Fruit fly (Drosophila melanogaster) whole organism, embryonic: ENCODE results near the gene CG32483.

ENCODE experiments used
- Asciz ChIP-seq: fragments of 200-800 bp; sonication (Bioruptor generic); optimal IDR thresholded peaks from 2 replicates; lab custom pipeline; 2017; ENCODE audit warnings: missing biosample characterization, mild to moderate bottlenecking, missing genetic modification characterization, missing genetic modification reagents
- Awh ChIP-seq: fragments of 200-800 bp; sonication (Bioruptor generic); IDR thresholded peaks from 2 replicates; pipeline ENCODE4, ENCODE4 v1.3.6; 2022; ENCODE audit warnings: missing biosample characterization, missing genetic modification characterization
- CG10267 ChIP-seq: fragments of 200-800 bp; sonication (Bioruptor generic); optimal IDR thresholded peaks from 2 replicates; lab custom pipeline; 2018; ENCODE audit warnings: missing biosample characterization, mild to moderate bottlenecking, missing genetic modification characterization, moderate library complexity
- CG11398 ChIP-seq: fragments of 200-800 bp; sonication (Bioruptor generic); optimal IDR thresholded peaks from 2 replicates; lab custom pipeline; 2016; ENCODE audit warnings: missing biosample characterization, missing genetic modification characterization
- CG11456 ChIP-seq: fragments of 200-800 bp; sonication (Bioruptor generic); IDR thresholded peaks from 3 replicates; pipeline ENCODE4 v1.3.6; 2022; ENCODE audit warnings: missing biosample characterization, missing genetic modification characterization
- CG11695 ChIP-seq: fragments of 200-800 bp; sonication (Bioruptor generic); IDR thresholded peaks from 3 replicates; pipeline ENCODE4 v1.3.6; 2022; ENCODE audit warnings: missing biosample characterization, missing genetic modification characterization
- CG12391 ChIP-seq: fragments of 200-800 bp; sonication (Bioruptor generic); optimal IDR thresholded peaks from 3 replicates; lab custom pipeline; 2018; ENCODE audit warnings: missing biosample characterization, mild to moderate bottlenecking, missing genetic modification characterization, moderate library complexity
- CG12659 ChIP-seq: fragments of 200-800 bp; sonication (Bioruptor generic); optimal IDR thresholded peaks from 3 replicates; lab custom pipeline; 2017; ENCODE audit warnings: mild to moderate bottlenecking, missing biosample characterization, missing genetic modification reagents, missing genetic modification characterization
- CG12744 ChIP-seq: fragments of 200-800 bp; sonication (Bioruptor generic); optimal IDR thresholded peaks from 2 replicates; lab custom pipeline; 2016; ENCODE audit warnings: missing biosample characterization, missing genetic modification characterization
- CG13287 ChIP-seq: fragments of 200-800 bp; sonication (Bioruptor generic); IDR thresholded peaks from 2 replicates; pipeline ENCODE4 v1.3.6; 2022; ENCODE audit warnings: missing biosample characterization, missing genetic modification characterization; ENCODE audit not compliant: partially characterized antibody
- CG13296 ChIP-seq: fragments of 200-800 bp; sonication (Bioruptor generic); optimal IDR thresholded peaks from 3 replicates; lab custom pipeline; 2018; ENCODE audit warnings: missing biosample characterization, mild to moderate bottlenecking, missing genetic modification characterization
- CG13624 ChIP-seq: fragments of 200-800 bp; sonication (Bioruptor generic); optimal IDR thresholded peaks from 2 replicates; lab custom pipeline; 2016; ENCODE audit warnings: missing biosample characterization, missing genetic modification characterization
- CG14965 ChIP-seq: fragments of 200-800 bp; sonication (Bioruptor generic); optimal IDR thresholded peaks from 2 replicates; lab custom pipeline; 2016; ENCODE audit warnings: missing biosample characterization, missing genetic modification characterization, borderline replicate concordance
- CG18599 ChIP-seq: fragments of 200-800 bp; sonication (Bioruptor generic); optimal IDR thresholded peaks from 3 replicates; lab custom pipeline; 2017; ENCODE audit warnings: missing biosample characterization, missing genetic modification characterization, mild to moderate bottlenecking, moderate library complexity, missing genetic modification reagents
- CG18619 ChIP-seq: fragments of 200-800 bp; sonication (Bioruptor generic); optimal IDR thresholded peaks from 3 replicates; lab custom pipeline; 2017; ENCODE audit warnings: missing biosample characterization, mild to moderate bottlenecking, missing genetic modification characterization
- CG2120 ChIP-seq: fragments of 200-800 bp; sonication (Bioruptor generic); optimal IDR thresholded peaks from 3 replicates; lab custom pipeline; 2016; ENCODE audit warnings: missing biosample characterization, missing genetic modification characterization
- CG2712 ChIP-seq: fragments of 200-800 bp; optimal IDR thresholded peaks from 3 replicates; lab custom pipeline; 2019; ENCODE audit warnings: missing biosample characterization, mild to moderate bottlenecking, missing genetic modification characterization, moderate library complexity
- CG32772 ChIP-seq: fragments of 200-800 bp; sonication (Bioruptor generic); IDR thresholded peaks from 2 replicates; pipeline ENCODE4 v1.3.6; 2022; ENCODE audit warnings: missing biosample characterization, missing genetic modification characterization
- CG3847 ChIP-seq: fragments of 200-800 bp; sonication (Bioruptor generic); IDR thresholded peaks from 2 replicates; pipeline ENCODE4 v1.3.6; 2022; ENCODE audit warnings: missing biosample characterization, missing genetic modification characterization
- CG4854 ChIP-seq: fragments of 200-800 bp; sonication (Bioruptor generic); optimal IDR thresholded peaks from 2 replicates; lab custom pipeline; 2016; ENCODE audit warnings: missing biosample characterization, missing genetic modification characterization, inconsistent platforms
- CG6254 ChIP-seq: fragments of 200-800 bp; sonication (Bioruptor generic); optimal IDR thresholded peaks from 3 replicates; lab custom pipeline; 2017; ENCODE audit warnings: mild to moderate bottlenecking, missing biosample characterization, missing genetic modification reagents, missing genetic modification characterization
- CG6813 ChIP-seq: fragments of 200-800 bp; sonication (Bioruptor generic); optimal IDR thresholded peaks from 2 replicates; lab custom pipeline; 2017; ENCODE audit warnings: missing biosample characterization, missing genetic modification characterization, mild to moderate bottlenecking, moderate library complexity, missing genetic modification reagents
- CG7745 ChIP-seq: fragments of 200-800 bp; sonication (Bioruptor generic); optimal IDR thresholded peaks from 2 replicates; lab custom pipeline; 2018; ENCODE audit warnings: missing biosample characterization, mild to moderate bottlenecking, missing genetic modification characterization, moderate library complexity
- CG8290 ChIP-seq, 3 experiments: fragments of 200-800 bp; sonication (Bioruptor generic); optimal IDR thresholded peaks; 2 replicates each; lab custom pipeline; 2016 to 2019; ENCODE audit warnings: missing biosample characterization in 3 of 3, missing genetic modification characterization in 3 of 3, mild to moderate bottlenecking in 2 of 3, moderate library complexity in 1 of 3
- CrebB ChIP-seq: fragments of 200-800 bp; sonication (Bioruptor generic); optimal IDR thresholded peaks from 3 replicates; lab custom pipeline; 2018; ENCODE audit warnings: missing biosample characterization, mild to moderate bottlenecking, missing genetic modification characterization
- Hr39 ChIP-seq: fragments of >200 bp; optimal IDR thresholded peaks from 2 replicates; lab custom pipeline; 2017
- MBD-R2 ChIP-seq: fragments of 200-800 bp; sonication (Bioruptor generic); IDR thresholded peaks from 2 replicates; pipeline ENCODE4 v1.3.6; 2022; ENCODE audit warnings: missing biosample characterization, missing genetic modification characterization
- Mad ChIP-seq: fragments of 200-800 bp; sonication (Bioruptor generic); optimal IDR thresholded peaks from 2 replicates; lab custom pipeline; 2016; ENCODE audit warnings: missing biosample characterization, missing genetic modification characterization
- PHDP ChIP-seq: fragments of 200-800 bp; sonication (Bioruptor generic); optimal IDR thresholded peaks from 3 replicates; lab custom pipeline; 2018; ENCODE audit warnings: missing biosample characterization, mild to moderate bottlenecking, missing genetic modification characterization, moderate library complexity
- Rx ChIP-seq: fragments of 200-800 bp; sonication (Bioruptor generic); IDR thresholded peaks from 2 replicates; pipeline ENCODE4 v1.3.6; 2022; ENCODE audit warnings: missing biosample characterization, missing genetic modification characterization
- YL-1 ChIP-seq: fragments of 200-800 bp; sonication (Bioruptor generic); optimal IDR thresholded peaks from 3 replicates; lab custom pipeline; 2017; ENCODE audit warnings: missing biosample characterization, mild to moderate bottlenecking, missing genetic modification characterization
- ab ChIP-seq: fragments of 200-800 bp; sonication (Bioruptor generic); optimal IDR thresholded peaks from 2 replicates; lab custom pipeline; 2016; ENCODE audit warnings: missing biosample characterization, missing genetic modification characterization
- al ChIP-seq: fragments of 200-800 bp; sonication (Bioruptor generic); IDR thresholded peaks from 2 replicates; pipeline ENCODE4 v1.3.6; 2022; ENCODE audit warnings: missing biosample characterization, missing genetic modification characterization
- bbx ChIP-seq: fragments of 200-800 bp; sonication (Bioruptor generic); IDR thresholded peaks from 2 replicates; pipeline ENCODE4 v1.3.6; 2022; ENCODE audit warnings: missing biosample characterization, missing genetic modification characterization; ENCODE audit not compliant: partially characterized antibody
- bigmax ChIP-seq: fragments of 200-800 bp; sonication (Bioruptor generic); optimal IDR thresholded peaks from 2 replicates; lab custom pipeline; 2018; ENCODE audit warnings: missing biosample characterization, mild to moderate bottlenecking, missing genetic modification characterization
- cas ChIP-seq: fragments of 200-800 bp; sonication (Bioruptor generic); IDR thresholded peaks from 2 replicates; pipeline ENCODE4 v1.3.6; 2022; ENCODE audit warnings: missing biosample characterization, missing genetic modification characterization
- caup ChIP-seq: fragments of 200-800 bp; sonication (Bioruptor generic); optimal IDR thresholded peaks from 3 replicates; lab custom pipeline; 2017; ENCODE audit warnings: missing biosample characterization, mild to moderate bottlenecking, missing genetic modification characterization, moderate library complexity; ENCODE audit not compliant: severe bottlenecking
- ftz-f1 ChIP-seq: fragments of 200-800 bp; sonication (Bioruptor generic); optimal IDR thresholded peaks from 2 replicates; lab custom pipeline; 2016; ENCODE audit warnings: missing biosample characterization, missing genetic modification characterization
- gcm2 ChIP-seq: fragments of 200-800 bp; sonication (Bioruptor generic); optimal IDR thresholded peaks from 2 replicates; lab custom pipeline; 2016; ENCODE audit warnings: missing biosample characterization, missing genetic modification characterization
- hth ChIP-seq: fragments of >200 bp; optimal IDR thresholded peaks from 2 replicates; lab custom pipeline; 2017; ENCODE audit warnings: inconsistent platforms
- inv ChIP-seq: fragments of 200-800 bp; sonication (Bioruptor generic); IDR thresholded peaks from 2 replicates; pipeline ENCODE4 v1.3.6; 2022; ENCODE audit warnings: missing biosample characterization, missing genetic modification characterization; ENCODE audit not compliant: partially characterized antibody
- lbe ChIP-seq: fragments of 200-800 bp; sonication (Bioruptor generic); optimal IDR thresholded peaks from 2 replicates; lab custom pipeline; 2016; ENCODE audit warnings: missing biosample characterization, mild to moderate bottlenecking, missing genetic modification characterization
- lilli ChIP-seq: fragments of 200-800 bp; sonication (Bioruptor generic); optimal IDR thresholded peaks from 3 replicates; lab custom pipeline; 2016; ENCODE audit warnings: missing biosample characterization, missing genetic modification characterization
- nom ChIP-seq: fragments of 200-800 bp; sonication (Bioruptor generic); optimal IDR thresholded peaks from 2 replicates; lab custom pipeline; 2017; ENCODE audit warnings: missing biosample characterization, missing genetic modification characterization, mild to moderate bottlenecking, moderate library complexity, missing genetic modification reagents
- ssp ChIP-seq: fragments of 200-800 bp; sonication (Bioruptor generic); IDR thresholded peaks from 2 replicates; pipeline ENCODE4 v1.3.6; 2022; ENCODE audit warnings: missing biosample characterization, missing genetic modification characterization
- trh ChIP-seq: fragments of 200-800 bp; sonication (Bioruptor generic); optimal IDR thresholded peaks from 2 replicates; lab custom pipeline; 2016; ENCODE audit warnings: missing biosample characterization, missing genetic modification characterization
- ttk ChIP-seq: fragments of 200-800 bp; sonication (Bioruptor generic); IDR thresholded peaks from 2 replicates; pipeline ENCODE4 v2.1.2; 2022; ENCODE audit warnings: missing biosample characterization, missing genetic modification characterization
- tup ChIP-seq: fragments of 200-800 bp; sonication (Bioruptor generic); optimal IDR thresholded peaks from 2 replicates; lab custom pipeline; 2016; ENCODE audit warnings: missing biosample characterization, mild to moderate bottlenecking, missing genetic modification characterization, moderate library complexity
- vfl ChIP-seq: fragments of 200-800 bp; sonication (Bioruptor generic); optimal IDR thresholded peaks from 2 replicates; lab custom pipeline; 2016; ENCODE audit warnings: missing biosample characterization, missing genetic modification characterization
- zf30C ChIP-seq: fragments of 200-800 bp; sonication (Bioruptor generic); optimal IDR thresholded peaks from 3 replicates; lab custom pipeline; 2018; ENCODE audit warnings: missing biosample characterization, mild to moderate bottlenecking, missing genetic modification characterization

Gene CG32483

dm6 chr3L:680258-680657 is 9.6 kb downstream of the CG32483 start, which contains the start of gene CG17129 (continued):
- no peak for TF ChIP-seq CG6254
- TF ChIP-seq hth (lab: Kevin White, UChicago), result no peak
- TF ChIP-seq CG14965 (GFP tag; lab: Kevin White, UChicago), result no peak
- peak; percentile 34 for TF ChIP-seq CG18619 (GFP tag; lab: Kevin White, UChicago)
- no peak for TF ChIP-seq ftz-f1 (GFP tag; lab: Kevin White, UChicago)
- TF ChIP-seq vfl (GFP tag; lab: Kevin White, UChicago), result peak; percentile 38
- peak; percentile 67 for TF ChIP-seq CG32772 (GFP tag; lab: Robert Waterston, UW)
- TF ChIP-seq ttk (GFP tag; lab: Robert Waterston, UW), result peak; percentile 73
- no peak for TF ChIP-seq ab (GFP tag; lab: Kevin White, UChicago)
- peak; percentile 53 for TF ChIP-seq Rx
- peak; percentile 80 for TF ChIP-seq CG12659 (GFP tag; lab: Kevin White, UChicago)
- TF ChIP-seq CrebB, result peak; percentile 66
- no peak for TF ChIP-seq CG7745 (tag; lab: Kevin White, UChicago)
- TF ChIP-seq caup (GFP tag; lab: Kevin White, UChicago), result peak; percentile 59
- peak; percentile 71 for TF ChIP-seq al (GFP tag; lab: Robert Waterston, UW)
- peak; percentile 78 for TF ChIP-seq CG3847
- TF ChIP-seq CG13296 (GFP tag; lab: Kevin White, UChicago), result peak; percentile 65
- TF ChIP-seq Asciz (GFP tag; lab: Kevin White, UChicago), result peak; percentile 54
- peak; percentile 78 for TF ChIP-seq MBD-R2 (GFP tag; lab: Robert Waterston, UW)
- peak; percentile 84 for TF ChIP-seq CG12391 (tag; lab: Kevin White, UChicago)
- TF ChIP-seq CG13287 (GFP tag; lab: Robert Waterston, UW), result peak; percentile 99
- TF ChIP-seq lbe, result peak; percentile 53
- peak; percentile 68 for TF ChIP-seq CG11398 (GFP tag; lab: Kevin White, UChicago)
- peak; percentile 90 for TF ChIP-seq bbx
- peak; percentile 51 for TF ChIP-seq CG8290 (GFP tag; optimal IDR thresholded peaks at IDR 0.05; lab: Kevin White, UChicago)
- no peak for TF ChIP-seq CG8290 (tag; optimal IDR thresholded peaks at IDR 0.05; lab: Kevin White, UChicago)
- peak; percentile 91 for TF ChIP-seq inv (GFP tag; lab: Robert Waterston, UW)
- TF ChIP-seq CG4854 (GFP tag; lab: Kevin White, UChicago), result peak; percentile 74
- peak; percentile 86 for TF ChIP-seq CG2712 (tag; lab: Kevin White, UChicago)
- peak; percentile 14 for TF ChIP-seq tup (GFP tag; lab: Kevin White, UChicago)
- TF ChIP-seq trh (GFP tag; lab: Kevin White, UChicago), result peak; percentile 47
- TF ChIP-seq CG18599 (GFP tag; lab: Kevin White, UChicago), result peak; percentile 70
- TF ChIP-seq CG12744, result peak; percentile 61
- peak; percentile 43 for TF ChIP-seq gcm2
- peak; percentile 63; the same call in 1 of the 3 replicates for TF ChIP-seq CG11695 (GFP tag; lab: Robert Waterston, UW)
- TF ChIP-seq PHDP (tag; lab: Kevin White, UChicago), result no peak
- peak; percentile 89 for TF ChIP-seq CG10267 (tag; lab: Kevin White, UChicago)
- peak; percentile 85 for TF ChIP-seq CG13624 (GFP tag; lab: Kevin White, UChicago)
- 0 out of 2 replicates have a peak, but pooled peaks have one; percentile 51 for TF ChIP-seq cas
- peak; percentile 74 for TF ChIP-seq ssp
- TF ChIP-seq bigmax, result no peak
- TF ChIP-seq Mad, result peak; percentile 56
- TF ChIP-seq CG11456 (GFP tag; lab: Robert Waterston, UW), result peak; percentile 74
- peak; percentile 83 for TF ChIP-seq lilli (GFP tag; lab: Kevin White, UChicago)
- no peak for TF ChIP-seq zf30C (GFP tag; lab: Kevin White, UChicago)
- TF ChIP-seq nom (GFP tag; lab: Kevin White, UChicago), result no peak
- TF ChIP-seq Awh, result peak; percentile 56; the same call in 1 of the 2 replicates
- TF ChIP-seq Hr39, result no peak
- peak; percentile 85 for TF ChIP-seq CG2120
- peak; percentile 45 for TF ChIP-seq CG6813 (GFP tag; lab: Kevin White, UChicago)
- peak; percentile 11 for TF ChIP-seq YL-1 (GFP tag; lab: Kevin White, UChicago)
